Worm (Caenorhabditis elegans) whole organism, mixed stage, embryonic: ENCODE results near the gene jkk-1.

ENCODE experiments used
- blmp-1 ChIP-seq: fragments of 150-350 bp; optimal IDR thresholded peaks from 2 replicates; lab custom pipeline; 2014; ENCODE audit warnings: missing biosample characterization, missing genetic modification characterization
- ceh-39 ChIP-seq: fragments of 150-350 bp; optimal IDR thresholded peaks from 2 replicates; lab custom pipeline; 2014; ENCODE audit warnings: missing biosample characterization, missing genetic modification characterization
- ceh-43 ChIP-seq: fragments of 200-800 bp; sonication (Bioruptor generic); optimal IDR thresholded peaks from 2 replicates; lab custom pipeline; 2018; ENCODE audit warnings: mild to moderate bottlenecking, missing genetic modification characterization, moderate library complexity, missing compliant biosample characterization
- ceh-83 ChIP-seq: fragments of 200-800 bp; sonication (Bioruptor generic); optimal IDR thresholded peaks from 2 replicates; lab custom pipeline; 2018; ENCODE audit warnings: mild to moderate bottlenecking, missing genetic modification characterization, missing compliant biosample characterization
- ces-1 ChIP-seq: fragments of 150-350 bp; optimal IDR thresholded peaks from 2 replicates; lab custom pipeline; 2014; ENCODE audit warnings: missing biosample characterization, missing genetic modification reagents, missing genetic modification characterization
- drap-1 ChIP-seq: fragments of 200-800 bp; sonication (Bioruptor generic); optimal IDR thresholded peaks from 3 replicates; lab custom pipeline; 2018; ENCODE audit warnings: mild to moderate bottlenecking, missing genetic modification characterization, missing compliant biosample characterization
- elt-1 ChIP-seq: sonication (generic microtip); optimal IDR thresholded peaks from 2 replicates; lab custom pipeline; 2017; ENCODE audit warnings: missing genetic modification characterization, mild to moderate bottlenecking, missing compliant biosample characterization, antibody characterized with exemption, moderate library complexity, borderline replicate concordance; ENCODE audit not compliant: insufficient read depth
- elt-3 ChIP-seq: fragments of 150-350 bp; optimal IDR thresholded peaks from 2 replicates; lab custom pipeline; 2014; ENCODE audit warnings: missing biosample characterization, missing genetic modification characterization
- flh-1 ChIP-seq: fragments of 200-800 bp; sonication (Bioruptor generic); optimal IDR thresholded peaks from 2 replicates; lab custom pipeline; 2018; ENCODE audit warnings: mild to moderate bottlenecking, missing genetic modification characterization, moderate library complexity, missing compliant biosample characterization
- ham-2 ChIP-seq: fragments of 200-800 bp; sonication (Bioruptor generic); optimal IDR thresholded peaks from 2 replicates; lab custom pipeline; 2018; ENCODE audit warnings: mild to moderate bottlenecking, missing genetic modification characterization, missing compliant biosample characterization
- hlh-1 ChIP-seq: fragments of 150-350 bp; optimal IDR thresholded peaks from 2 replicates; lab custom pipeline; 2014; ENCODE audit warnings: missing biosample characterization, missing genetic modification reagents, missing genetic modification characterization
- lin-13 ChIP-seq: fragments of 150-350 bp; optimal IDR thresholded peaks from 2 replicates; lab custom pipeline; 2014; ENCODE audit warnings: missing biosample characterization, missing genetic modification characterization
- lin-32 ChIP-seq: fragments of 200-800 bp; sonication (Bioruptor generic); optimal IDR thresholded peaks from 2 replicates; lab custom pipeline; 2018; ENCODE audit warnings: mild to moderate bottlenecking, missing genetic modification characterization, missing compliant biosample characterization
- lsy-2 ChIP-seq: fragments of 150-350 bp; optimal IDR thresholded peaks from 2 replicates; lab custom pipeline; 2014; ENCODE audit warnings: missing biosample characterization, missing genetic modification characterization
- mab-5 ChIP-seq: fragments of 150-350 bp; optimal IDR thresholded peaks from 2 replicates; lab custom pipeline; 2014; ENCODE audit warnings: missing biosample characterization, missing genetic modification characterization
- mep-1 ChIP-seq: fragments of 150-350 bp; optimal IDR thresholded peaks from 2 replicates; lab custom pipeline; 2017; ENCODE audit warnings: missing biosample characterization, missing genetic modification reagents, missing genetic modification characterization, inconsistent platforms
- mls-2 ChIP-seq: sonication (generic microtip); optimal IDR thresholded peaks from 2 replicates; lab custom pipeline; 2016; ENCODE audit warnings: mild to moderate bottlenecking, missing genetic modification characterization, moderate library complexity, missing compliant biosample characterization
- nhr-2 ChIP-seq: fragments of 150-350 bp; optimal IDR thresholded peaks from 2 replicates; lab custom pipeline; 2014; ENCODE audit warnings: missing biosample characterization, missing genetic modification characterization
- nhr-237 ChIP-seq: fragments of 150-350 bp; optimal IDR thresholded peaks from 2 replicates; lab custom pipeline; 2014; ENCODE audit warnings: missing biosample characterization, missing genetic modification characterization
- nhr-28 ChIP-seq: fragments of 150-350 bp; optimal IDR thresholded peaks from 2 replicates; lab custom pipeline; 2014; ENCODE audit warnings: missing biosample characterization, missing genetic modification characterization
- pha-4 ChIP-seq: fragments of 150-350 bp; optimal IDR thresholded peaks from 2 replicates; lab custom pipeline; 2018; ENCODE audit warnings: missing biosample characterization, missing genetic modification reagents, missing genetic modification characterization
- snpc-4 ChIP-seq: fragments of 150-350 bp; optimal IDR thresholded peaks from 2 replicates; lab custom pipeline; 2014; ENCODE audit warnings: missing biosample characterization, missing genetic modification characterization
- tbx-8 ChIP-seq: fragments of 200-800 bp; sonication (Bioruptor generic); optimal IDR thresholded peaks from 2 replicates; lab custom pipeline; 2018; ENCODE audit warnings: mild to moderate bottlenecking, missing genetic modification characterization, moderate library complexity, missing compliant biosample characterization
- unc-39 ChIP-seq: fragments of 150-350 bp; optimal IDR thresholded peaks from 2 replicates; lab custom pipeline; 2014; ENCODE audit warnings: missing biosample characterization, missing genetic modification characterization
- unc-62 ChIP-seq: fragments of 150-350 bp; optimal IDR thresholded peaks from 2 replicates; lab custom pipeline; 2014; ENCODE audit warnings: missing biosample characterization, missing genetic modification reagents, missing genetic modification characterization
- zip-8 ChIP-seq: fragments of 150-350 bp; optimal IDR thresholded peaks from 2 replicates; lab custom pipeline; 2014; ENCODE audit warnings: missing biosample characterization, missing genetic modification characterization
- ztf-11 ChIP-seq: fragments of 150-350 bp; optimal IDR thresholded peaks from 2 replicates; lab custom pipeline; 2014; ENCODE audit warnings: missing biosample characterization, missing genetic modification characterization

Gene jkk-1

ce11 chrX:5374742-5375141 is 6.5 kb downstream of the jkk-1 start, which contains the start of gene sek-4:
Gene sek-4 (plus strand): TSS chrX:5375059.
- TF ChIP-seq ces-1, result no peak
- no peak for TF ChIP-seq flh-1 (GFP tag; lab: Kevin White, UChicago)
- no peak for TF ChIP-seq lin-32 (GFP tag; lab: Kevin White, UChicago)
- no peak for TF ChIP-seq elt-3 (tag; lab: Kevin White, UChicago)

ce11 chrX:5377307-5377706 is 9.0 kb downstream of the jkk-1 start, which contains the start of gene sek-5:
Gene sek-5 (plus strand): TSS chrX:5377607.
- TF ChIP-seq mep-1 (tag; lab: Kevin White, UChicago), result no peak
- no peak for TF ChIP-seq snpc-4 (tag; lab: Kevin White, UChicago)
- no peak for TF ChIP-seq mab-5
- no peak for TF ChIP-seq tbx-8 (GFP tag; lab: Kevin White, UChicago)

ce11 chrX:5382778-5383177 is 14.5 kb downstream of the jkk-1 start:
- TF ChIP-seq nhr-2 (no peak), mep-1 (tag; lab: Kevin White, UChicago) (no peak), blmp-1 (tag; lab: Kevin White, UChicago) (no peak), ceh-39 (tag; lab: Kevin White, UChicago) (no peak), hlh-1 (tag; lab: Kevin White, UChicago) (no peak), unc-39 (tag; lab: Kevin White, UChicago) (no peak), ceh-83 (GFP tag; lab: Kevin White, UChicago) (no peak), unc-62 (GFP tag; lab: Kevin White, UChicago) (no peak), elt-1 (tag; lab: Kevin White, UChicago) (no peak), zip-8 (tag; lab: Kevin White, UChicago) (no peak), flh-1 (GFP tag; lab: Kevin White, UChicago) (no peak), tbx-8 (GFP tag; lab: Kevin White, UChicago) (no peak), mls-2 (tag; lab: Kevin White, UChicago) (no peak), mab-5 (no peak)

- TF ChIP-seq elt-3 (tag; lab: Kevin White, UChicago) (no peak), unc-62 (GFP tag; lab: Kevin White, UChicago) (no peak), mab-5 (no peak), lin-13 (tag; lab: Kevin White, UChicago) (no peak), lsy-2 (no peak), nhr-28 (tag; lab: Kevin White, UChicago) (no peak), nhr-237 (tag; lab: Kevin White, UChicago) (no peak), tbx-8 (GFP tag; lab: Kevin White, UChicago) (no peak), ceh-43 (no peak), mep-1 (tag; lab: Kevin White, UChicago) (no peak), ces-1 (no peak), pha-4 (tag; lab: Kevin White, UChicago) (no peak)
Observed at ce11 chrX:5386558-5386957, 18.3 kb downstream of the jkk-1 start, which contains the start of gene kcnl-3. Gene kcnl-3 (plus strand): TSS chrX:5386858.

ce11 chrX:5387629-5388028 is 19.4 kb downstream of the jkk-1 start:
- TF ChIP-seq ceh-43 (no peak), drap-1 (GFP tag; lab: Kevin White, UChicago) (no peak), ham-2 (no peak), nhr-237 (tag; lab: Kevin White, UChicago) (no peak), zip-8 (tag; lab: Kevin White, UChicago) (no peak), mls-2 (tag; lab: Kevin White, UChicago) (no peak), unc-62 (GFP tag; lab: Kevin White, UChicago) (no peak), nhr-28 (tag; lab: Kevin White, UChicago) (no peak), mab-5 (no peak), elt-3 (tag; lab: Kevin White, UChicago) (no peak), tbx-8 (GFP tag; lab: Kevin White, UChicago) (no peak), unc-39 (tag; lab: Kevin White, UChicago) (no peak), ces-1 (no peak), ztf-11 (no peak)

ce11 chrX:5397300-5397699 is 29.0 kb downstream of the jkk-1 start, which contains the start of gene C03F11.2:
Gene C03F11.2 (minus strand): TSS chrX:5397400.
- no peak for TF ChIP-seq lin-13 (tag; lab: Kevin White, UChicago)
- TF ChIP-seq flh-1 (GFP tag; lab: Kevin White, UChicago), result no peak

ce11 chrX:5400524-5400923 is 32.3 kb downstream of the jkk-1 start, which contains the start of gene scav-1:
Gene scav-1 (minus strand): TSS chrX:5400584.
- TF ChIP-seq tbx-8 (GFP tag; lab: Kevin White, UChicago) (no peak), elt-1 (tag; lab: Kevin White, UChicago) (no peak), unc-39 (tag; lab: Kevin White, UChicago) (no peak)
